Worm (Caenorhabditis elegans) whole organism, L4 larva: ENCODE measurements around the gene sra-13.

Source experiments
- ces-1 ChIP-seq: fragments of 150-350 bp; sonication (generic microtip); optimal IDR thresholded peaks from 4 replicates; lab custom pipeline; 2014; ENCODE audit warnings: missing biosample characterization, missing genetic modification reagents, missing genetic modification characterization
- hif-1 ChIP-seq, 2 experiments: sonication (generic microtip); optimal IDR thresholded peaks; 2 replicates each; lab custom pipeline; 2016 to 2017; ENCODE audit warnings: missing compliant biosample characterization in 2 of 2, missing genetic modification characterization in 2 of 2, missing genetic modification reagents in 2 of 2, missing genotype in 2 of 2, mild to moderate bottlenecking in 1 of 2
- hmg-1.1 ChIP-seq: fragments of 200-800 bp; sonication (Bioruptor generic); IDR thresholded peaks from 2 replicates; pipeline ENCODE4 v1.3.6; 2022; ENCODE audit warnings: missing genetic modification reagents, missing genetic modification characterization, missing compliant biosample characterization

ce11 chrII:8412935-8413334 lies 5.5 kb downstream of the sra-13 start:
- TF ChIP-seq ces-1 (GFP tag; lab: Kevin White, UChicago) (no peak), hif-1 (tag; optimal IDR thresholded peaks at IDR 0.05; lab: Kevin White, UChicago) (no peak), hmg-1.1 (no peak)
